Fruit fly (Drosophila melanogaster) whole organism, embryonic: Measurements from ENCODE around the gene CG45494.
"Not testable (repeated sequence)": the region's sequence is repeated elsewhere in the genome, so short reads cannot be mapped to it uniquely, and the experiment has no call there.

Experiments used
- C15 ChIP-seq: fragments of 200-800 bp; sonication (Bioruptor generic); IDR thresholded peaks from 3 replicates; pipeline ENCODE4 v1.3.6; 2022; ENCODE audit warnings: missing biosample characterization, missing genetic modification characterization
- CG15269 ChIP-seq: fragments of 200-800 bp; sonication (Bioruptor generic); optimal IDR thresholded peaks from 2 replicates; lab custom pipeline; 2018; ENCODE audit warnings: missing biosample characterization, mild to moderate bottlenecking, missing genetic modification characterization, moderate library complexity
- CG16863 ChIP-seq: fragments of 200-800 bp; sonication (Bioruptor generic); optimal IDR thresholded peaks from 3 replicates; lab custom pipeline; 2016; ENCODE audit warnings: missing biosample characterization, missing genetic modification characterization
- CG18599 ChIP-seq: fragments of 200-800 bp; sonication (Bioruptor generic); optimal IDR thresholded peaks from 3 replicates; lab custom pipeline; 2017; ENCODE audit warnings: missing biosample characterization, missing genetic modification characterization, mild to moderate bottlenecking, moderate library complexity, missing genetic modification reagents
- CG2120 ChIP-seq: fragments of 200-800 bp; sonication (Bioruptor generic); optimal IDR thresholded peaks from 3 replicates; lab custom pipeline; 2016; ENCODE audit warnings: missing biosample characterization, missing genetic modification characterization
- CG2202 ChIP-seq: fragments of 200-800 bp; sonication (Bioruptor generic); optimal IDR thresholded peaks from 2 replicates; lab custom pipeline; 2018; ENCODE audit warnings: missing biosample characterization, mild to moderate bottlenecking, missing genetic modification characterization
- CG2889 ChIP-seq: fragments of 200-800 bp; sonication (Bioruptor generic); IDR thresholded peaks from 3 replicates; pipeline ENCODE4 v1.3.6; 2022; ENCODE audit warnings: missing biosample characterization, missing genetic modification characterization
- CG30403 ChIP-seq: fragments of 200-800 bp; sonication (Bioruptor generic); optimal IDR thresholded peaks from 3 replicates; lab custom pipeline; 2016; ENCODE audit warnings: missing biosample characterization, missing genetic modification characterization
- CG3995 ChIP-seq: fragments of 200-800 bp; sonication (Bioruptor generic); optimal IDR thresholded peaks from 3 replicates; lab custom pipeline; 2016; ENCODE audit warnings: missing biosample characterization, missing genetic modification characterization
- CG7745 ChIP-seq: fragments of 200-800 bp; sonication (Bioruptor generic); optimal IDR thresholded peaks from 2 replicates; lab custom pipeline; 2018; ENCODE audit warnings: missing biosample characterization, mild to moderate bottlenecking, missing genetic modification characterization, moderate library complexity
- CG7786 ChIP-seq: fragments of 200-800 bp; sonication (Bioruptor generic); optimal IDR thresholded peaks from 2 replicates; lab custom pipeline; 2016; ENCODE audit warnings: missing biosample characterization, missing genetic modification characterization
- CG9817 ChIP-seq: fragments of 200-800 bp; sonication (Bioruptor generic); optimal IDR thresholded peaks from 2 replicates; lab custom pipeline; 2018; ENCODE audit warnings: missing biosample characterization, mild to moderate bottlenecking, missing genetic modification characterization, moderate library complexity
- Camta ChIP-seq: fragments of 200-800 bp; sonication (Bioruptor generic); optimal IDR thresholded peaks from 2 replicates; lab custom pipeline; 2016; ENCODE audit warnings: missing biosample characterization, missing genetic modification characterization
- D19A ChIP-seq: fragments of 200-800 bp; optimal IDR thresholded peaks from 3 replicates; lab custom pipeline; 2019; ENCODE audit warnings: missing biosample characterization, mild to moderate bottlenecking, missing genetic modification characterization, moderate library complexity
- Dek ChIP-seq: fragments of 200-800 bp; sonication (Bioruptor generic); optimal IDR thresholded peaks from 3 replicates; lab custom pipeline; 2019; ENCODE audit warnings: missing biosample characterization, mild to moderate bottlenecking, missing genetic modification characterization, moderate library complexity
- Doc3 ChIP-seq: fragments of 200-800 bp; sonication (Bioruptor generic); IDR thresholded peaks from 3 replicates; pipeline ENCODE4 v1.3.6; 2022; ENCODE audit warnings: missing biosample characterization, missing genetic modification characterization; ENCODE audit not compliant: partially characterized antibody
- Ets97D ChIP-seq: fragments of 200-800 bp; sonication (Bioruptor generic); optimal IDR thresholded peaks from 3 replicates; lab custom pipeline; 2016; ENCODE audit warnings: missing biosample characterization, missing genetic modification characterization
- Fer1 ChIP-seq: fragments of 200-800 bp; sonication (Bioruptor generic); optimal IDR thresholded peaks from 2 replicates; lab custom pipeline; 2017; ENCODE audit warnings: missing biosample characterization, mild to moderate bottlenecking, missing genetic modification characterization
- HHEX ChIP-seq: fragments of 200-800 bp; sonication (Bioruptor generic); optimal IDR thresholded peaks from 3 replicates; lab custom pipeline; 2017; ENCODE audit warnings: missing biosample characterization, mild to moderate bottlenecking, missing genetic modification characterization, missing genetic modification reagents
- HLH3B ChIP-seq: fragments of 200-800 bp; sonication (Bioruptor generic); IDR thresholded peaks from 2 replicates; pipeline ENCODE4 v1.3.6; 2022; ENCODE audit warnings: missing biosample characterization, missing genetic modification characterization
- Hmr ChIP-seq: fragments of 200-800 bp; sonication (Bioruptor generic); optimal IDR thresholded peaks from 3 replicates; lab custom pipeline; 2017; ENCODE audit warnings: mild to moderate bottlenecking, missing biosample characterization, missing genetic modification reagents, missing genetic modification characterization
- Hr51 ChIP-seq, 2 experiments: fragments of 200-800 bp; sonication (Bioruptor generic); optimal IDR thresholded peaks; 2 replicates in 1 of 2; 3 replicates in 1 of 2; lab custom pipeline; 2016 to 2018; ENCODE audit warnings: missing biosample characterization in 2 of 2, missing genetic modification characterization in 2 of 2, mild to moderate bottlenecking in 1 of 2, moderate library complexity in 1 of 2
- Jarid2 ChIP-seq: fragments of 200-800 bp; sonication (Bioruptor generic); optimal IDR thresholded peaks from 3 replicates; lab custom pipeline; 2017; ENCODE audit warnings: mild to moderate bottlenecking, missing biosample characterization, missing genetic modification reagents, missing genetic modification characterization
- NK7.1 ChIP-seq: fragments of 200-800 bp; sonication (Bioruptor generic); optimal IDR thresholded peaks from 3 replicates; lab custom pipeline; 2016; ENCODE audit warnings: missing biosample characterization, missing genetic modification characterization
- NfI ChIP-seq: fragments of 200-800 bp; sonication (Bioruptor generic); optimal IDR thresholded peaks from 3 replicates; lab custom pipeline; 2018; ENCODE audit warnings: missing biosample characterization, mild to moderate bottlenecking, missing genetic modification characterization, moderate library complexity
- Rfx ChIP-seq: fragments of 200-800 bp; sonication (Bioruptor generic); IDR thresholded peaks from 2 replicates; pipeline ENCODE4 v1.3.6; 2022; ENCODE audit warnings: missing biosample characterization, missing genetic modification characterization
- Tbp ChIP-seq: fragments of >200 bp; optimal IDR thresholded peaks from 2 replicates; lab custom pipeline; 2018; ENCODE audit warnings: missing biosample characterization, missing genetic modification characterization
- Usf ChIP-seq: fragments of 200-800 bp; sonication (Bioruptor generic); optimal IDR thresholded peaks from 2 replicates; lab custom pipeline; 2017; ENCODE audit warnings: missing genotype, missing biosample characterization, missing genetic modification characterization
- al ChIP-seq: fragments of 200-800 bp; sonication (Bioruptor generic); IDR thresholded peaks from 2 replicates; pipeline ENCODE4 v1.3.6; 2022; ENCODE audit warnings: missing biosample characterization, missing genetic modification characterization
- az2 ChIP-seq: fragments of 200-800 bp; sonication (Bioruptor generic); optimal IDR thresholded peaks from 3 replicates; lab custom pipeline; 2016; ENCODE audit warnings: missing biosample characterization, missing genetic modification characterization
- chif ChIP-seq, 2 experiments: fragments of 200-800 bp; sonication (Bioruptor generic); optimal IDR thresholded peaks; 3 replicates each; lab custom pipeline; 2016; ENCODE audit warnings: missing biosample characterization in 2 of 2, missing genetic modification characterization in 2 of 2
- dmrt11E ChIP-seq: fragments of 200-800 bp; sonication (Bioruptor generic); optimal IDR thresholded peaks from 3 replicates; lab custom pipeline; 2018; ENCODE audit warnings: missing biosample characterization, mild to moderate bottlenecking, missing genetic modification characterization, moderate library complexity
- dpn ChIP-seq, 2 experiments: fragments of 200-800 bp; sonication (Bioruptor generic); optimal IDR thresholded peaks; 3 replicates each; lab custom pipeline; 2016; ENCODE audit warnings: missing biosample characterization in 2 of 2, missing genetic modification characterization in 2 of 2
- eve ChIP-seq, 2 experiments: fragments of >200 bp; optimal IDR thresholded peaks; 2 replicates each; lab custom pipeline; 2017; ENCODE audit warnings: missing biosample characterization in 2 of 2, missing genetic modification characterization in 2 of 2
- ftz-f1 ChIP-seq: fragments of 200-800 bp; sonication (Bioruptor generic); optimal IDR thresholded peaks from 2 replicates; lab custom pipeline; 2016; ENCODE audit warnings: missing biosample characterization, missing genetic modification characterization
- gem ChIP-seq: fragments of 200-800 bp; sonication (Bioruptor generic); optimal IDR thresholded peaks from 2 replicates; lab custom pipeline; 2019; ENCODE audit warnings: missing biosample characterization, mild to moderate bottlenecking, missing genetic modification characterization, moderate library complexity
- ham ChIP-seq: fragments of 200-800 bp; sonication (Bioruptor generic); IDR thresholded peaks from 2 replicates; pipeline ENCODE4 v1.3.6; 2022; ENCODE audit warnings: missing biosample characterization, missing genetic modification characterization
- inv ChIP-seq: fragments of 200-800 bp; sonication (Bioruptor generic); IDR thresholded peaks from 2 replicates; pipeline ENCODE4 v1.3.6; 2022; ENCODE audit warnings: missing biosample characterization, missing genetic modification characterization; ENCODE audit not compliant: partially characterized antibody
- jumu ChIP-seq: fragments of 200-800 bp; sonication (Bioruptor generic); optimal IDR thresholded peaks from 3 replicates; lab custom pipeline; 2016; ENCODE audit warnings: missing biosample characterization, missing genetic modification characterization
- klu ChIP-seq: fragments of 200-800 bp; sonication (Bioruptor generic); IDR thresholded peaks from 2 replicates; pipeline ENCODE4 v1.3.6; 2022; ENCODE audit warnings: missing biosample characterization, missing genetic modification characterization
- lab ChIP-seq: fragments of 200-800 bp; sonication (Bioruptor generic); optimal IDR thresholded peaks from 3 replicates; lab custom pipeline; 2017; ENCODE audit warnings: missing biosample characterization, missing genetic modification characterization, mild to moderate bottlenecking, moderate library complexity, missing genetic modification reagents
- lilli ChIP-seq: fragments of 200-800 bp; sonication (Bioruptor generic); optimal IDR thresholded peaks from 3 replicates; lab custom pipeline; 2016; ENCODE audit warnings: missing biosample characterization, missing genetic modification characterization
- mam ChIP-seq: fragments of 200-800 bp; sonication (Bioruptor generic); optimal IDR thresholded peaks from 3 replicates; lab custom pipeline; 2016; ENCODE audit warnings: missing biosample characterization, missing genetic modification characterization
- sens ChIP-seq: fragments of 200-800 bp; sonication (Bioruptor generic); peaks from one replicate; lab custom pipeline; 2016; ENCODE audit warnings: missing biosample characterization, missing genetic modification characterization
- sob ChIP-seq: fragments of 200-800 bp; sonication (Bioruptor generic); IDR thresholded peaks from 2 replicates; pipeline ENCODE4 v1.3.6; 2022; ENCODE audit warnings: missing biosample characterization, missing genetic modification characterization
- vnd ChIP-seq: fragments of 200-800 bp; sonication (Bioruptor generic); IDR thresholded peaks from 3 replicates; pipeline ENCODE4 v1.3.6; 2022; ENCODE audit warnings: missing biosample characterization, missing genetic modification characterization; ENCODE audit not compliant: partially characterized antibody
- wdn ChIP-seq: fragments of 200-800 bp; sonication (Bioruptor generic); IDR thresholded peaks from 2 replicates; pipeline ENCODE4 v1.3.6; 2022; ENCODE audit warnings: missing biosample characterization, missing genetic modification characterization

Gene CG45494

dm6 chrX:19953508-19953907 is at the start of gene CG45494:
Gene CG45494, minus strand, starts transcription at chrX:19953608.
- not testable (repeated sequence) for TF ChIP-seq chif (GFP tag; optimal IDR thresholded peaks at IDR 0.05; lab: Kevin White, UChicago); Usf (GFP tag; lab: Kevin White, UChicago); Ets97D

DNA sequence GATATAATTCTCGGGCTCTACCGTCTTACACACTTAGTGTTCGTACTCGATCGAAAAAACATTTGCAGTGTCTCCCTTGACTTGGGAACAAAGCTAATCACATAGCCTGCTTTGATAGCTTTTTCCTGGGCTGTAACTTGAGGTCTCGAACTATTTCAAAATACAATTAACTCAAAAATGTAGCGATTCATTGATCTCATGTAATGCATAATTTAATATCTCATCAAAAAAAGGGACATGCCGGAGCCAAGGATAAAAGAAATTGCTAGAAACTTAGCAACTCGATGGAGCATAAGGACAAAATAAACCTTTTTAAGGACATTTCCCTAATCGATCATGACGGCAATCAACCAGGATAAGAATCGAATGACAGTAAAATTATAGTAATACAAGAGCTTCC is 48.6 kb upstream of the CG45494 start, which contains the start of gene lky:
TSS of gene lky (minus strand) at position 101 of the 400 bp plus-strand sequence.
- no peak for TF ChIP-seq vnd (GFP tag; lab: Robert Waterston, UW)
- no peak for TF ChIP-seq jumu
- no peak for TF ChIP-seq CG2202 (tag; lab: Kevin White, UChicago)

DNA sequence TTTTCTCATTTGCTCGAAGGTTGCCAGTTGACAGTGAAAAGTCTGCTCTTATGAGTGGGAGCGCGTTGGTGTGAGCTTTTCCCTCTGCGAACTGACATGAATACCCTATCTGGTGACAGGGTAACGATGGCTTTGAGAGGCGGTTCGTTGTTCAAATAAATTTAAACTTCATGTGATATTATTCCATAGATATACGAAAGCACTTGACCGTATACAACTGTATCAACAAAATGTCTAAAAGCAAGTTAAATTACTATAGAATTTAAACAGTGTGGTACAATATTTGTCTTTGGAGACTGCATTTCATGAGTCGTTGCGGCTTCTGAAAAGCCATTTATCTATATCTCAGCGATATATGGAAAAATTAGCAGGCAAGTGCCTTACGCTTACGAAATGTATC is 10.8 kb upstream of the CG45494 start:
- TF ChIP-seq Tbp (GFP tag; lab: Kevin White, UChicago) = no peak
- no peak for TF ChIP-seq Jarid2 (GFP tag; lab: Kevin White, UChicago)
- no peak for TF ChIP-seq CG3995 (GFP tag; lab: Kevin White, UChicago)
- TF ChIP-seq CG7786 = peak; percentile 0
- TF ChIP-seq CG2889 (GFP tag; lab: Robert Waterston, UW) = 0 out of 3 replicates have a peak, but pooled peaks have one; percentile 18
- no peak for TF ChIP-seq dmrt11E
- peak; percentile 19 for TF ChIP-seq Camta (GFP tag; lab: Kevin White, UChicago)
- peak; percentile 39 for TF ChIP-seq Dek
- peak; percentile 41 for TF ChIP-seq CG30403 (GFP tag; lab: Kevin White, UChicago)
- peak; percentile 65 for TF ChIP-seq Rfx (GFP tag; lab: Robert Waterston, UW)
- peak; percentile 88 for TF ChIP-seq sens
- TF ChIP-seq lab (GFP tag; lab: Kevin White, UChicago) = peak; percentile 47
- TF ChIP-seq Hr51 (GFP tag; optimal IDR thresholded peaks at IDR 0.05; lab: Kevin White, UChicago) = peak in 1 of 2 experiments; percentile 70
- peak; percentile 50 for TF ChIP-seq lilli (GFP tag; lab: Kevin White, UChicago)
- TF ChIP-seq sob = peak; percentile 33; the same call in 1 of the 2 replicates
- TF ChIP-seq eve (GFP tag; optimal IDR thresholded peaks at IDR 0.05; lab: Kevin White, UChicago) = peak in 1 of 2 experiments; percentile 5
- TF ChIP-seq al (GFP tag; lab: Robert Waterston, UW) = peak; percentile 40
- TF ChIP-seq HLH3B (GFP tag; lab: Robert Waterston, UW) = peak; percentile 18; the same call in 1 of the 2 replicates
- TF ChIP-seq az2 = peak; percentile 34
- TF ChIP-seq inv (GFP tag; lab: Robert Waterston, UW) = no peak
- peak; percentile 64 for TF ChIP-seq mam (GFP tag; lab: Kevin White, UChicago)
- TF ChIP-seq HHEX (GFP tag; lab: Kevin White, UChicago) = peak; percentile 14
- peak; percentile 45 for TF ChIP-seq Hmr (GFP tag; lab: Kevin White, UChicago)
- TF ChIP-seq C15 (GFP tag; lab: Robert Waterston, UW) = no peak
- peak; percentile 49; the same call in 1 of the 2 replicates for TF ChIP-seq wdn (GFP tag; lab: Robert Waterston, UW)
- TF ChIP-seq klu (GFP tag; lab: Robert Waterston, UW) = no peak
- TF ChIP-seq gem (tag; lab: Kevin White, UChicago) = peak; percentile 70
- TF ChIP-seq NfI (GFP tag; lab: Kevin White, UChicago) = peak; percentile 36
- TF ChIP-seq Doc3 (GFP tag; lab: Robert Waterston, UW) = no peak
- no peak for TF ChIP-seq CG7745 (tag; lab: Kevin White, UChicago)
- no peak for TF ChIP-seq NK7.1 (GFP tag; lab: Kevin White, UChicago)
- peak; percentile 79 for TF ChIP-seq D19A (tag; lab: Kevin White, UChicago)
- TF ChIP-seq CG18599 (GFP tag; lab: Kevin White, UChicago) = peak; percentile 22
- TF ChIP-seq Fer1 = peak; percentile 26
- no peak for TF ChIP-seq ftz-f1 (GFP tag; lab: Kevin White, UChicago)
- TF ChIP-seq CG9817 (tag; lab: Kevin White, UChicago) = peak; percentile 58
- TF ChIP-seq dpn (GFP tag; optimal IDR thresholded peaks at IDR 0.05; lab: Kevin White, UChicago) = peak; percentile 46 to 52
- no peak for TF ChIP-seq ham (GFP tag; lab: Robert Waterston, UW)
- TF ChIP-seq CG15269 (tag; lab: Kevin White, UChicago) = peak; percentile 70
- peak; percentile 1 for TF ChIP-seq CG16863 (GFP tag; lab: Kevin White, UChicago)
- TF ChIP-seq CG2120 (GFP tag; lab: Kevin White, UChicago) = peak; percentile 71
